Fruit fly (Drosophila melanogaster) whole organism, prepupa: Measurements from ENCODE around the gene CG15446.
A peak's percentile ranks its signal among the peaks of the same experiment; 100 is the strongest.

Experiments
- CG15336 ChIP-seq: fragments of 200-800 bp; sonication (Bioruptor generic); IDR thresholded peaks from 2 replicates; pipeline ENCODE4 v1.3.6; 2022; ENCODE audit warnings: missing biosample characterization, missing genetic modification characterization
- CG3032 ChIP-seq: fragments of 200-800 bp; optimal IDR thresholded peaks from 2 replicates; lab custom pipeline; 2019; ENCODE audit warnings: missing biosample characterization, mild to moderate bottlenecking, missing genetic modification characterization, moderate library complexity
- CG7368 ChIP-seq: fragments of 200-800 bp; sonication (Bioruptor generic); optimal IDR thresholded peaks from 3 replicates; lab custom pipeline; 2016; ENCODE audit warnings: missing biosample characterization, missing genetic modification characterization
- CG8319 ChIP-seq: fragments of 200-800 bp; sonication (Bioruptor generic); optimal IDR thresholded peaks from 3 replicates; lab custom pipeline; 2016; ENCODE audit warnings: missing biosample characterization, missing genetic modification characterization
- CG8632 ChIP-seq: fragments of 200-800 bp; sonication (Bioruptor generic); optimal IDR thresholded peaks from 3 replicates; lab custom pipeline; 2016; ENCODE audit warnings: missing biosample characterization, missing genetic modification characterization
- Eip75B ChIP-seq: fragments of 200-800 bp; sonication (Bioruptor generic); optimal IDR thresholded peaks from 3 replicates; lab custom pipeline; 2016; ENCODE audit warnings: missing biosample characterization, missing genetic modification characterization
- Lpt ChIP-seq: fragments of 200-800 bp; sonication (Bioruptor generic); optimal IDR thresholded peaks from 3 replicates; lab custom pipeline; 2016; ENCODE audit warnings: missing biosample characterization, missing genetic modification characterization
- Smox ChIP-seq: fragments of 200-800 bp; sonication (Bioruptor generic); optimal IDR thresholded peaks from 3 replicates; lab custom pipeline; 2016; ENCODE audit warnings: missing biosample characterization, missing genetic modification characterization
- Sox14 ChIP-seq: fragments of 200-800 bp; sonication (Bioruptor generic); optimal IDR thresholded peaks from 3 replicates; lab custom pipeline; 2016; ENCODE audit warnings: missing biosample characterization, missing genetic modification characterization
- achi ChIP-seq: fragments of 200-800 bp; sonication (Bioruptor generic); optimal IDR thresholded peaks from 3 replicates; lab custom pipeline; 2016; ENCODE audit warnings: missing biosample characterization, missing genetic modification characterization

DNA sequence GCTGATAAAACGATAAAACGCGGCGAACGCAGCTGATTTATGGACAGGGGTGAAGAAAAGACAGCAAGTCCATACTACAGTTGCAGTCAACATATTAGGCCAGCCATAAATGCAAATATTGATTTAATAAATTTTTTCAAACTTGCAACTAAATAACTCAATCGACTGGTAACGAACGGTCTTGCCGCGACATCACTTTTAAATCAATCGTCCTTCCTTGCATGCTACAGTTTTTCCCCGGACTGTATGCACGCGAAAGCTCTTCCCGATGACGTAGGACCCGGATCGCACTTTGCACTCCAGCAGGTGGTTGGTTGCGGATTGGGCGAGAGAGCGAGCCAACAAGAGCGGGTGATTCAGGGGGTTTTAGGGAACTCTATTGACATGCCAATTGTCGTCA lies 37.1 kb downstream of the CG15446 start:
- TF ChIP-seq Smox (peak; percentile 96), CG8319 (GFP tag; lab: Kevin White, UChicago) (peak; percentile 88), achi (GFP tag; lab: Kevin White, UChicago) (peak; percentile 87), CG15336 (peak; percentile 91), Lpt (GFP tag; lab: Kevin White, UChicago) (peak; percentile 83), CG3032 (tag; lab: Kevin White, UChicago) (peak; percentile 75), CG8632 (GFP tag; lab: Kevin White, UChicago) (peak; percentile 90), CG7368 (peak; percentile 89), Sox14 (GFP tag; lab: Kevin White, UChicago) (peak; percentile 93), Eip75B (GFP tag; lab: Kevin White, UChicago) (peak; percentile 92)
